Worm (Caenorhabditis elegans) whole organism, L2 larva: ENCODE results near the gene F57G9.7.
"Not testable (repeated sequence)": the region's sequence is repeated elsewhere in the genome, so short reads cannot be mapped to it uniquely, and the experiment has no call there.

Source experiments
- F13H6.1 ChIP-seq: sonication (generic microtip); optimal IDR thresholded peaks from 2 replicates; lab custom pipeline; 2016; ENCODE audit warnings: missing genetic modification characterization, missing compliant biosample characterization
- Y55F3AM.14 ChIP-seq: fragments of 200-800 bp; sonication (Bioruptor generic); optimal IDR thresholded peaks from 2 replicates; lab custom pipeline; 2018; ENCODE audit warnings: mild to moderate bottlenecking, missing genetic modification characterization, missing compliant biosample characterization
- ZK546.5 ChIP-seq: sonication (generic microtip); optimal IDR thresholded peaks from 2 replicates; lab custom pipeline; 2017; ENCODE audit warnings: missing biosample characterization, missing genetic modification characterization
- alr-1 ChIP-seq: fragments of 150-350 bp; optimal IDR thresholded peaks from 2 replicates; lab custom pipeline; 2014; ENCODE audit warnings: missing biosample characterization, missing genetic modification characterization
- aly-2 ChIP-seq: fragments of 150-350 bp; optimal IDR thresholded peaks from 2 replicates; lab custom pipeline; 2014; ENCODE audit warnings: missing biosample characterization, missing genetic modification characterization
- ama-1 ChIP-seq: fragments of 150-350 bp; optimal IDR thresholded peaks from 2 replicates; lab custom pipeline; 2018; ENCODE audit warnings: inconsistent platforms
- blmp-1 ChIP-seq: sonication (generic microtip); optimal IDR thresholded peaks from 2 replicates; lab custom pipeline; 2017; ENCODE audit warnings: missing genetic modification characterization, mild to moderate bottlenecking, missing compliant biosample characterization, antibody characterized with exemption, moderate library complexity; ENCODE audit not compliant: insufficient read depth
- ceh-82 ChIP-seq: fragments of 150-350 bp; optimal IDR thresholded peaks from 2 replicates; lab custom pipeline; 2014; ENCODE audit warnings: missing biosample characterization, missing genetic modification characterization
- crh-2 ChIP-seq: sonication (generic microtip); optimal IDR thresholded peaks from 2 replicates; lab custom pipeline; 2017; ENCODE audit warnings: missing biosample characterization, missing genetic modification characterization
- dmd-4 ChIP-seq: sonication (generic microtip); optimal IDR thresholded peaks from 2 replicates; lab custom pipeline; 2017; ENCODE audit warnings: missing biosample characterization, missing genetic modification characterization
- egl-27 ChIP-seq: sonication (generic microtip); optimal IDR thresholded peaks from 3 replicates; lab custom pipeline; 2017; ENCODE audit warnings: missing biosample characterization, missing genetic modification reagents, missing genetic modification characterization
- elt-1 ChIP-seq: fragments of 150-350 bp; optimal IDR thresholded peaks from 2 replicates; lab custom pipeline; 2014; ENCODE audit warnings: missing biosample characterization, missing genetic modification characterization
- fos-1 ChIP-seq: fragments of 150-350 bp; optimal IDR thresholded peaks from 2 replicates; lab custom pipeline; 2014; ENCODE audit warnings: missing biosample characterization, missing genetic modification characterization
- lin-39 ChIP-seq: fragments of 150-350 bp; optimal IDR thresholded peaks from 2 replicates; lab custom pipeline; 2014; ENCODE audit warnings: missing biosample characterization, missing genetic modification reagents, missing genetic modification characterization
- lsy-2 ChIP-seq, 2 experiments: fragments of 150-350 bp in 1 of 2; sonication (generic microtip) in 1 of 2; optimal IDR thresholded peaks; 2 replicates each; lab custom pipeline; 2014 to 2017; ENCODE audit warnings: missing biosample characterization in 2 of 2, missing genetic modification characterization in 2 of 2
- mab-5 ChIP-seq: fragments of 150-350 bp; optimal IDR thresholded peaks from 2 replicates; lab custom pipeline; 2014; ENCODE audit warnings: missing biosample characterization, missing genetic modification characterization
- mbf-1 ChIP-seq: sonication (generic microtip); optimal IDR thresholded peaks from 2 replicates; lab custom pipeline; 2017; ENCODE audit warnings: missing biosample characterization, missing genetic modification characterization
- mdl-1 ChIP-seq, 2 experiments: fragments of 150-350 bp in 1 of 2; sonication (generic microtip) in 1 of 2; optimal IDR thresholded peaks; 2 replicates each; lab custom pipeline; 2017; ENCODE audit warnings: missing biosample characterization in 2 of 2, missing genetic modification characterization in 2 of 2
- nhr-10 ChIP-seq: sonication (generic microtip); optimal IDR thresholded peaks from 2 replicates; lab custom pipeline; 2017; ENCODE audit warnings: missing biosample characterization, missing genetic modification characterization
- nhr-11 ChIP-seq: fragments of 150-350 bp; optimal IDR thresholded peaks from 2 replicates; lab custom pipeline; 2014; ENCODE audit warnings: missing biosample characterization, missing genetic modification characterization
- nhr-129 ChIP-seq: fragments of 150-350 bp; optimal IDR thresholded peaks from 2 replicates; lab custom pipeline; 2014; ENCODE audit warnings: missing biosample characterization, missing genetic modification characterization
- nhr-23 ChIP-seq: fragments of 150-350 bp; optimal IDR thresholded peaks from 2 replicates; lab custom pipeline; 2014; ENCODE audit warnings: missing biosample characterization, missing genetic modification reagents, missing genetic modification characterization
- nhr-237 ChIP-seq: fragments of 150-350 bp; optimal IDR thresholded peaks from 2 replicates; lab custom pipeline; 2014; ENCODE audit warnings: missing biosample characterization, missing genetic modification characterization
- nhr-25 ChIP-seq: fragments of 150-350 bp; sonication (generic microtip); optimal IDR thresholded peaks from 3 replicates; lab custom pipeline; 2014; ENCODE audit warnings: missing biosample characterization, missing genetic modification characterization
- nhr-6 ChIP-seq: fragments of 150-350 bp; optimal IDR thresholded peaks from 2 replicates; lab custom pipeline; 2014; ENCODE audit warnings: missing biosample characterization, missing genetic modification characterization
- nhr-77 ChIP-seq: fragments of 150-350 bp; optimal IDR thresholded peaks from 2 replicates; lab custom pipeline; 2014; ENCODE audit warnings: missing biosample characterization, missing genetic modification characterization
- skn-1 ChIP-seq: sonication (generic microtip); optimal IDR thresholded peaks from 2 replicates; lab custom pipeline; 2017; ENCODE audit warnings: missing biosample characterization, missing genetic modification characterization
- sma-3 ChIP-seq: sonication (generic microtip); optimal IDR thresholded peaks from 2 replicates; lab custom pipeline; 2016; ENCODE audit warnings: missing genetic modification reagents, missing genetic modification characterization, missing compliant biosample characterization
- snpc-4 ChIP-seq: fragments of 150-350 bp; optimal IDR thresholded peaks from 2 replicates; lab custom pipeline; 2014; ENCODE audit warnings: missing biosample characterization, missing genetic modification characterization
- unc-62 ChIP-seq: fragments of 150-350 bp; optimal IDR thresholded peaks from 2 replicates; lab custom pipeline; 2014; ENCODE audit warnings: missing biosample characterization, missing genetic modification reagents, missing genetic modification characterization
- ztf-11 ChIP-seq: sonication (generic microtip); optimal IDR thresholded peaks from 2 replicates; lab custom pipeline; 2017; ENCODE audit warnings: missing biosample characterization, missing genetic modification characterization
- ztf-4 ChIP-seq: fragments of 150-350 bp; optimal IDR thresholded peaks from 2 replicates; lab custom pipeline; 2014; ENCODE audit warnings: missing biosample characterization, missing genetic modification characterization

Gene F57G9.7

ce11 chrII:12397656-12398055, at the start of gene F57G9.7:
TSS of gene F57G9.7 (minus strand) at chrII:12397756.
- no peak for TF ChIP-seq alr-1 (tag; lab: Kevin White, UChicago)
- TF ChIP-seq snpc-4 (tag; lab: Kevin White, UChicago), result no peak
- no peak for TF ChIP-seq F13H6.1 (tag; lab: Kevin White, UChicago)
- TF ChIP-seq lin-39 (tag; lab: Kevin White, UChicago), result no peak
- TF ChIP-seq nhr-77 (tag; lab: Kevin White, UChicago), result no peak
- TF ChIP-seq lsy-2 (tag; optimal IDR thresholded peaks at IDR 0.05; lab: Kevin White, UChicago), result no peak
- no peak for TF ChIP-seq ztf-4 (tag; lab: Kevin White, UChicago)
- no peak for TF ChIP-seq elt-1 (tag; lab: Kevin White, UChicago)
- no peak for TF ChIP-seq aly-2 (tag; lab: Kevin White, UChicago)
- TF ChIP-seq sma-3 (GFP tag; lab: Kevin White, UChicago), result no peak
- TF ChIP-seq nhr-11 (tag; lab: Kevin White, UChicago), result no peak
- TF ChIP-seq nhr-10 (tag; lab: Kevin White, UChicago), result no peak

ce11 chrII:12444679-12445376, 47.3 kb upstream of the F57G9.7 start, which contains the start of the genes W05H5.1 and pitr-6:
TSS of gene W05H5.1 (minus strand) at chrII:12444779.
TSS of gene pitr-6 (plus strand) at chrII:12445326.
- TF ChIP-seq nhr-23 (no peak), ZK546.5 (no peak), nhr-25 (tag; lab: Kevin White, UChicago) (no peak), aly-2 (tag; lab: Kevin White, UChicago) (no peak), ceh-82 (tag; lab: Kevin White, UChicago) (no peak), elt-1 (tag; lab: Kevin White, UChicago) (no peak)
- TF ChIP-seq, all 48 proteins: peak for 0

- not testable (repeated sequence) for TF ChIP-seq nhr-10 (tag; lab: Kevin White, UChicago); Y55F3AM.14 (GFP tag; lab: Kevin White, UChicago); nhr-129 (tag; lab: Kevin White, UChicago)
These were observed 43.6 kb upstream of the F57G9.7 start, which contains the start of gene Y57A10C.10 for ce11 chrII:12441164-12441563. TSS of gene Y57A10C.10 (minus strand) at chrII:12441264.

- no peak for TF ChIP-seq dmd-4
- TF ChIP-seq skn-1 (tag; lab: Kevin White, UChicago), result no peak
- no peak for TF ChIP-seq unc-62
- TF ChIP-seq, all 48 proteins: peak for 0
These were observed 40.9 kb upstream of the F57G9.7 start, which contains the start of gene Y57A10C.9 for ce11 chrII:12438441-12438840. TSS of gene Y57A10C.9 (minus strand) at chrII:12438541.

ce11 chrII:12436717-12437116, 39.2 kb upstream of the F57G9.7 start:
- TF ChIP-seq mab-5 (tag; lab: Kevin White, UChicago) (no peak), nhr-10 (tag; lab: Kevin White, UChicago) (no peak), nhr-25 (tag; lab: Kevin White, UChicago) (no peak), ama-1 (lab: Kevin White, UChicago) (no peak), sma-3 (GFP tag; lab: Kevin White, UChicago) (no peak)

- TF ChIP-seq egl-27 (tag; lab: Kevin White, UChicago) (no peak), nhr-237 (tag; lab: Kevin White, UChicago) (no peak), mab-5 (tag; lab: Kevin White, UChicago) (no peak), nhr-11 (tag; lab: Kevin White, UChicago) (no peak), lsy-2 (tag; optimal IDR thresholded peaks at IDR 0.05; lab: Kevin White, UChicago) (no peak), mbf-1 (no peak), crh-2 (tag; lab: Kevin White, UChicago) (no peak), blmp-1 (no peak), unc-62 (no peak), ZK546.5 (no peak), fos-1 (tag; lab: Kevin White, UChicago) (no peak), ceh-82 (tag; lab: Kevin White, UChicago) (no peak), mdl-1 (tag; optimal IDR thresholded peaks at IDR 0.05; lab: Kevin White, UChicago) (no peak), Y55F3AM.14 (GFP tag; lab: Kevin White, UChicago) (no peak), ztf-11 (tag; lab: Kevin White, UChicago) (no peak), lin-39 (tag; lab: Kevin White, UChicago) (no peak), nhr-6 (tag; lab: Kevin White, UChicago) (no peak)
These were observed 37.8 kb upstream of the F57G9.7 start for ce11 chrII:12435202-12435872.
